Worm (Caenorhabditis elegans): ENCODE measurements around the gene nhr-285.

DNA sequence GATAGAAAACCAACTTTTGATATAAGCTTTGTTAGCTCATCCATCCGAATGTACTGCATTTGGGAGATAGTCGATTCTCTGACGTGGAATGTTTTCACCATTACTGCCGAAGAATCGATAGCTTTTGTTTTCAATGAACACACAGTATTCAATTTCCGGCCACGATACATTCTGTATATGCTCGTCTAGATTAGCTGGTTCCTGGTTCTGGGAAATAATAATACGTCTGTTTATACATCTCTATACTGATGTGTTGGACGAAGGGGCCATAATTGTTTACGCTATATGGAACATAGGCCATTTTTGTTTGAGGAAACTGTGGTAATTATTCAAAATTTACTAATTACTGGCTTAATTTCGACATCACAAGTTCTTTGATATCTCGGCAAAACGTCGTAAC, 28.9 kb downstream of the nhr-285 start, which contains the start of gene str-6:
- no peak for TF ChIP-seq him-1 (tag; optimal IDR thresholded peaks at IDR 0.05)
- no peak for TF ChIP-seq dao-5 (tag; optimal IDR thresholded peaks at IDR 0.05)
- no peak for TF ChIP-seq W03F9.2 (tag; optimal IDR thresholded peaks at IDR 0.05)

Data from whole organism, L4/young adult.